Fruit fly (Drosophila melanogaster): ENCODE results near the gene CG13671.

- no peak for TF ChIP-seq CG7101 (tag; optimal IDR thresholded peaks at IDR 0.05)
- no peak for TF ChIP-seq toe (GFP tag; optimal IDR thresholded peaks at IDR 0.05)
- TF ChIP-seq CG11617 (GFP tag; optimal IDR thresholded peaks at IDR 0.05), result no peak
These were observed 12.4 kb downstream of the CG13671 start for dm6 chr3L:8312290-8312689.
